Worm (Caenorhabditis elegans) whole organism, mixed stage, embryonic: ENCODE results near the gene F47B8.18.
"Not testable (repeated sequence)": the region's sequence is repeated elsewhere in the genome, so short reads cannot be mapped to it uniquely, and the experiment has no call there.

ENCODE experiments used
- blmp-1 ChIP-seq: fragments of 150-350 bp; optimal IDR thresholded peaks from 2 replicates; lab custom pipeline; 2014; ENCODE audit warnings: missing biosample characterization, missing genetic modification characterization
- lsy-2 ChIP-seq: fragments of 150-350 bp; optimal IDR thresholded peaks from 2 replicates; lab custom pipeline; 2014; ENCODE audit warnings: missing biosample characterization, missing genetic modification characterization
- mep-1 ChIP-seq: fragments of 150-350 bp; optimal IDR thresholded peaks from 2 replicates; lab custom pipeline; 2017; ENCODE audit warnings: missing biosample characterization, missing genetic modification reagents, missing genetic modification characterization, inconsistent platforms

DNA sequence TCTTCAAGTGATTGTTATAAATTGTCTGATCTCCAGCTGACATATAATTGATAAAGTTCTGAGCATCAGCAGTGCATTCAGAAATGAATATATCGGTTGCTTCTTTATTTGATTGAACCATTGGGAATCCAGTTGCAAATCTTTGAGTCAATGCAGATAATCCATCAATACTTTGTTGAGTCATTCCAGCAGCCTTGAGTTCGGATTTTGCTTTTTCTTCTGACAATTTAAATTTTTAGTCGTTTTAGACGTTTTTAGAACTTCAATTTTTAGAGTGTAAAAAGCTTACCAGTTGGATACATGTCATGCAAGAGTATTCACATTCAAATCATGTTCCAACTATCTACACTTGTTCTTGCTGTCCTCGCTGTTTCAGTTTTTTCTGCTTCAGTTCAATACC, 15.6 kb downstream of the F47B8.18 start, which contains the start of gene F14D7.14:
- not testable (repeated sequence) for TF ChIP-seq blmp-1 (tag; lab: Kevin White, UChicago); lsy-2 (tag; lab: Kevin White, UChicago); mep-1
